Worm (Caenorhabditis elegans) whole organism, mixed stage, embryonic: ENCODE data around the gene asp-15.

Experiments used
- bed-3 ChIP-seq: fragments of 200-800 bp; sonication (Bioruptor generic); optimal IDR thresholded peaks from 3 replicates; lab custom pipeline; 2018; ENCODE audit warnings: mild to moderate bottlenecking, missing genetic modification characterization, moderate library complexity, missing compliant biosample characterization
- blmp-1 ChIP-seq: fragments of 150-350 bp; optimal IDR thresholded peaks from 2 replicates; lab custom pipeline; 2014; ENCODE audit warnings: missing biosample characterization, missing genetic modification characterization
- ceh-39 ChIP-seq: fragments of 150-350 bp; optimal IDR thresholded peaks from 2 replicates; lab custom pipeline; 2014; ENCODE audit warnings: missing biosample characterization, missing genetic modification characterization
- ceh-83 ChIP-seq: fragments of 200-800 bp; sonication (Bioruptor generic); optimal IDR thresholded peaks from 2 replicates; lab custom pipeline; 2018; ENCODE audit warnings: mild to moderate bottlenecking, missing genetic modification characterization, missing compliant biosample characterization
- ces-1 ChIP-seq: fragments of 150-350 bp; optimal IDR thresholded peaks from 2 replicates; lab custom pipeline; 2014; ENCODE audit warnings: missing biosample characterization, missing genetic modification reagents, missing genetic modification characterization
- cnd-1 ChIP-seq: fragments of 200-800 bp; sonication (Bioruptor generic); optimal IDR thresholded peaks from 2 replicates; lab custom pipeline; 2018; ENCODE audit warnings: mild to moderate bottlenecking, missing genetic modification characterization, missing compliant biosample characterization
- drap-1 ChIP-seq: fragments of 200-800 bp; sonication (Bioruptor generic); optimal IDR thresholded peaks from 3 replicates; lab custom pipeline; 2018; ENCODE audit warnings: mild to moderate bottlenecking, missing genetic modification characterization, missing compliant biosample characterization
- elt-1 ChIP-seq: sonication (generic microtip); optimal IDR thresholded peaks from 2 replicates; lab custom pipeline; 2017; ENCODE audit warnings: missing genetic modification characterization, mild to moderate bottlenecking, missing compliant biosample characterization, antibody characterized with exemption, moderate library complexity, borderline replicate concordance; ENCODE audit not compliant: insufficient read depth
- elt-3 ChIP-seq: fragments of 150-350 bp; optimal IDR thresholded peaks from 2 replicates; lab custom pipeline; 2014; ENCODE audit warnings: missing biosample characterization, missing genetic modification characterization
- flh-1 ChIP-seq: fragments of 200-800 bp; sonication (Bioruptor generic); optimal IDR thresholded peaks from 2 replicates; lab custom pipeline; 2018; ENCODE audit warnings: mild to moderate bottlenecking, missing genetic modification characterization, moderate library complexity, missing compliant biosample characterization
- ham-2 ChIP-seq: fragments of 200-800 bp; sonication (Bioruptor generic); optimal IDR thresholded peaks from 2 replicates; lab custom pipeline; 2018; ENCODE audit warnings: mild to moderate bottlenecking, missing genetic modification characterization, missing compliant biosample characterization
- hlh-1 ChIP-seq: fragments of 150-350 bp; optimal IDR thresholded peaks from 2 replicates; lab custom pipeline; 2014; ENCODE audit warnings: missing biosample characterization, missing genetic modification reagents, missing genetic modification characterization
- lin-13 ChIP-seq: fragments of 150-350 bp; optimal IDR thresholded peaks from 2 replicates; lab custom pipeline; 2014; ENCODE audit warnings: missing biosample characterization, missing genetic modification characterization
- lin-32 ChIP-seq: fragments of 200-800 bp; sonication (Bioruptor generic); optimal IDR thresholded peaks from 2 replicates; lab custom pipeline; 2018; ENCODE audit warnings: mild to moderate bottlenecking, missing genetic modification characterization, missing compliant biosample characterization
- lsy-2 ChIP-seq: fragments of 150-350 bp; optimal IDR thresholded peaks from 2 replicates; lab custom pipeline; 2014; ENCODE audit warnings: missing biosample characterization, missing genetic modification characterization
- mep-1 ChIP-seq: fragments of 150-350 bp; optimal IDR thresholded peaks from 2 replicates; lab custom pipeline; 2017; ENCODE audit warnings: missing biosample characterization, missing genetic modification reagents, missing genetic modification characterization, inconsistent platforms
- mls-2 ChIP-seq: sonication (generic microtip); optimal IDR thresholded peaks from 2 replicates; lab custom pipeline; 2016; ENCODE audit warnings: mild to moderate bottlenecking, missing genetic modification characterization, moderate library complexity, missing compliant biosample characterization
- nhr-12 ChIP-seq: fragments of 150-350 bp; optimal IDR thresholded peaks from 2 replicates; lab custom pipeline; 2014; ENCODE audit warnings: missing biosample characterization, missing genetic modification characterization
- nhr-2 ChIP-seq: fragments of 150-350 bp; optimal IDR thresholded peaks from 2 replicates; lab custom pipeline; 2014; ENCODE audit warnings: missing biosample characterization, missing genetic modification characterization
- nhr-237 ChIP-seq: fragments of 150-350 bp; optimal IDR thresholded peaks from 2 replicates; lab custom pipeline; 2014; ENCODE audit warnings: missing biosample characterization, missing genetic modification characterization
- nhr-28 ChIP-seq: fragments of 150-350 bp; optimal IDR thresholded peaks from 2 replicates; lab custom pipeline; 2014; ENCODE audit warnings: missing biosample characterization, missing genetic modification characterization
- pha-4 ChIP-seq: fragments of 150-350 bp; optimal IDR thresholded peaks from 2 replicates; lab custom pipeline; 2018; ENCODE audit warnings: missing biosample characterization, missing genetic modification reagents, missing genetic modification characterization
- sem-2 ChIP-seq: fragments of 200-800 bp; sonication (Bioruptor generic); optimal IDR thresholded peaks from 2 replicates; lab custom pipeline; 2018; ENCODE audit warnings: mild to moderate bottlenecking, missing genetic modification characterization, missing compliant biosample characterization
- sptf-1 ChIP-seq: sonication (generic microtip); optimal IDR thresholded peaks from 2 replicates; lab custom pipeline; 2017; ENCODE audit warnings: mild to moderate bottlenecking, missing genetic modification characterization, moderate library complexity, missing compliant biosample characterization
- unc-120 ChIP-seq: sonication (generic microtip); optimal IDR thresholded peaks from 2 replicates; lab custom pipeline; 2017; ENCODE audit warnings: missing genetic modification characterization, missing compliant biosample characterization; ENCODE audit not compliant: poor library complexity, severe bottlenecking
- unc-39 ChIP-seq: fragments of 150-350 bp; optimal IDR thresholded peaks from 2 replicates; lab custom pipeline; 2014; ENCODE audit warnings: missing biosample characterization, missing genetic modification characterization
- unc-62 ChIP-seq: fragments of 150-350 bp; optimal IDR thresholded peaks from 2 replicates; lab custom pipeline; 2014; ENCODE audit warnings: missing biosample characterization, missing genetic modification reagents, missing genetic modification characterization
- zip-8 ChIP-seq: fragments of 150-350 bp; optimal IDR thresholded peaks from 2 replicates; lab custom pipeline; 2014; ENCODE audit warnings: missing biosample characterization, missing genetic modification characterization
- ztf-11 ChIP-seq: fragments of 150-350 bp; optimal IDR thresholded peaks from 2 replicates; lab custom pipeline; 2014; ENCODE audit warnings: missing biosample characterization, missing genetic modification characterization

Gene asp-15

ce11 chrV:19068888-19069287 lies 24.2 kb upstream of the asp-15 start:
- no peak for TF ChIP-seq mls-2
- TF ChIP-seq nhr-28 (tag; lab: Kevin White, UChicago): no peak
- no peak for TF ChIP-seq unc-39
- TF ChIP-seq, all 35 proteins: peak for 0

- no peak for TF ChIP-seq ztf-11 (tag; lab: Kevin White, UChicago)
- TF ChIP-seq mls-2: no peak
- no peak for TF ChIP-seq sptf-1 (tag; lab: Kevin White, UChicago)
- no peak for TF ChIP-seq cnd-1
- no peak for TF ChIP-seq zip-8 (tag; lab: Kevin White, UChicago)
- TF ChIP-seq ceh-39 (tag; lab: Kevin White, UChicago): no peak
- no peak for TF ChIP-seq nhr-28 (tag; lab: Kevin White, UChicago)
- no peak for TF ChIP-seq unc-62 (GFP tag; lab: Kevin White, UChicago)
- no peak for TF ChIP-seq unc-120 (tag; lab: Kevin White, UChicago)
- no peak for TF ChIP-seq lin-32 (GFP tag; lab: Kevin White, UChicago)
- no peak for TF ChIP-seq flh-1
- no peak for TF ChIP-seq blmp-1
- no peak for TF ChIP-seq ces-1 (GFP tag; lab: Kevin White, UChicago)
- no peak for TF ChIP-seq elt-1 (tag; lab: Kevin White, UChicago)
- no peak for TF ChIP-seq drap-1 (GFP tag; lab: Kevin White, UChicago)
Measured at ce11 chrV:19063326-19063725, 18.7 kb upstream of the asp-15 start.

ce11 chrV:19059873-19060272 lies 15.2 kb upstream of the asp-15 start, which contains the start of gene twk-46:
Gene twk-46, plus strand, starts transcription at chrV:19060173.
- TF ChIP-seq flh-1 (no peak), unc-120 (tag; lab: Kevin White, UChicago) (no peak), lin-32 (GFP tag; lab: Kevin White, UChicago) (no peak), ztf-11 (tag; lab: Kevin White, UChicago) (no peak), blmp-1 (no peak), drap-1 (GFP tag; lab: Kevin White, UChicago) (no peak), nhr-2 (no peak), ces-1 (GFP tag; lab: Kevin White, UChicago) (no peak), pha-4 (tag; lab: Kevin White, UChicago) (no peak), sem-2 (no peak), mep-1 (no peak), ham-2 (no peak), lin-13 (tag; lab: Kevin White, UChicago) (no peak), unc-39 (no peak), hlh-1 (tag; lab: Kevin White, UChicago) (no peak), mls-2 (no peak)
- TF ChIP-seq, all 35 proteins: peak for 0

- TF ChIP-seq bed-3 (GFP tag; lab: Kevin White, UChicago) (no peak), cnd-1 (no peak), ztf-11 (tag; lab: Kevin White, UChicago) (no peak), sem-2 (no peak), nhr-28 (tag; lab: Kevin White, UChicago) (no peak), ces-1 (GFP tag; lab: Kevin White, UChicago) (peak; percentile 40), sptf-1 (tag; lab: Kevin White, UChicago) (no peak), zip-8 (tag; lab: Kevin White, UChicago) (no peak)
Measured at ce11 chrV:19058086-19058485, 13.4 kb upstream of the asp-15 start.

- no peak for TF ChIP-seq mls-2
- TF ChIP-seq elt-3 (tag; lab: Kevin White, UChicago): no peak
- no peak for TF ChIP-seq nhr-237 (tag; lab: Kevin White, UChicago)
- no peak for TF ChIP-seq lsy-2
- no peak for TF ChIP-seq ham-2
- TF ChIP-seq pha-4 (tag; lab: Kevin White, UChicago): no peak
- TF ChIP-seq unc-120 (tag; lab: Kevin White, UChicago): no peak
- TF ChIP-seq elt-1 (tag; lab: Kevin White, UChicago): no peak
- no peak for TF ChIP-seq lin-32 (GFP tag; lab: Kevin White, UChicago)
- no peak for TF ChIP-seq nhr-2
- TF ChIP-seq unc-39: no peak
- no peak for TF ChIP-seq sptf-1 (tag; lab: Kevin White, UChicago)
- no peak for TF ChIP-seq ceh-83 (GFP tag; lab: Kevin White, UChicago)
- TF ChIP-seq cnd-1: no peak
- no peak for TF ChIP-seq sem-2
- no peak for TF ChIP-seq ces-1 (GFP tag; lab: Kevin White, UChicago)
- TF ChIP-seq drap-1 (GFP tag; lab: Kevin White, UChicago): no peak
- no peak for TF ChIP-seq ceh-39 (tag; lab: Kevin White, UChicago)
- no peak for TF ChIP-seq zip-8 (tag; lab: Kevin White, UChicago)
- no peak for TF ChIP-seq nhr-12 (tag; lab: Kevin White, UChicago)
Measured at ce11 chrV:19057602-19058001, 12.9 kb upstream of the asp-15 start.
